Fruit fly (Drosophila melanogaster): ENCODE results near the gene Wnk.

The Wnk gene

DNA sequence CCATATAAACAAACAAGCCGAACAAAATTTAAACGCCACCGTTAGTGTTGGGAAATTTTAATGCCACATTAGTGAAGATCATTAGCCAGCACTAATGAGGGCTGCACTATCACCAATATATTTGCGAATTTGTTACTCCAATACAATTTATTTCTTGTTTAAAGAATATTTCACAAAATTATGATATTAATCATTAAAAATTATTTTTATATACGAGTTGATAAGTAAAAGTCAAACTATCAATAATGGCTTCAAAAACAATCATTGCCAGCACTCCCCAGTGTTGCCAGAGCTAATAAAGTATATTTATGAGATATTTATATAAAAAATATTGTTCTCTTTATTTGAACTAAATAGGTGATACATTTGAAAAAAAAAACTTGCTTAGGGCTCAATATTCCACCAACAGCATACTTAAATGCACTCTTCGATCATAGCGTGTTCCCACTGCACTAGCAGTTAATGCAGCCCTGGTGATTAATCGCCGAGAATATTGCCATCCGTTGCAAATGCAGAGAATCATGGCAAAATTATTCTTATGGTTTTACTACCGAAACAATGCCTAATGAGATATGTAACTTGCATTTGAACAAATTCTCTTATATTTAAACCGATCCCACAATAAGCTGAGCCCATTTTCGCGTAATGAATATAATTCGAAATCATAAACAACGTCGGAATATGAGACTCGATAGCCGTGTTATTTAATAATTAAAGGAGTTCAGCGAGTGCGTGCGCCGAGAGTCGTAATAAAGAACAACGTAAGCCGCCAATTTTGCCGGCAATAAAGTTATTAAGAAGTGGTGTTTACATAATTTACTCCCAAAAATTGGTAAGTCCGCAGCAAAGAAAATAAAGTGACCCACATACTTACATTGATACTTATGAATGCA lies 38.7 kb downstream of the Wnk start, which contains the start of the genes SAK and Cdk12 (continued):
- TF ChIP-seq Lim3 (GFP tag; IDR thresholded peaks at IDR 0.05) (no peak), CG12299 (tag; optimal IDR thresholded peaks at IDR 0.05) (peak; percentile 77), CG2120 (GFP tag; optimal IDR thresholded peaks at IDR 0.05) (peak; percentile 84), ssp (GFP tag; IDR thresholded peaks at IDR 0.05) (peak; percentile 97), CG34422 (GFP tag; IDR thresholded peaks at IDR 0.05) (peak; percentile 77), Myb (GFP tag; optimal IDR thresholded peaks at IDR 0.05) (peak; percentile 54), CG18476 (GFP tag; optimal IDR thresholded peaks at IDR 0.05) (peak; percentile 79), CG33557 (GFP tag; optimal IDR thresholded peaks at IDR 0.05) (peak; percentile 85), CG1832 (GFP tag; optimal IDR thresholded peaks at IDR 0.05) (no peak), CG13123 (GFP tag; optimal IDR thresholded peaks at IDR 0.05) (peak; percentile 32), Vsx1 (GFP tag; optimal IDR thresholded peaks at IDR 0.05) (peak; percentile 82), tna (GFP tag; IDR thresholded peaks at IDR 0.05; ENCODE audit: partially characterized antibody) (no peak), amos (GFP tag; IDR thresholded peaks at IDR 0.05; ENCODE audit: partially characterized antibody) (peak; percentile 52), Dip2 (GFP tag; IDR thresholded peaks at IDR 0.05) (no peak; the same call in 1 of the 2 replicates), CG7928 (GFP tag; optimal IDR thresholded peaks at IDR 0.05) (peak; percentile 96), otp (GFP tag; IDR thresholded peaks at IDR 0.05) (peak; percentile 45; the same call in 1 of the 3 replicates), fru (optimal IDR thresholded peaks at IDR 0.05) (no peak), CG15479 (GFP tag; optimal IDR thresholded peaks at IDR 0.05) (peak; percentile 12), CG9609 (GFP tag; optimal IDR thresholded peaks at IDR 0.05) (peak; percentile 50), ro (GFP tag; IDR thresholded peaks at IDR 0.05) (peak; percentile 61; the same call in 1 of the 2 replicates), Rfx (GFP tag; IDR thresholded peaks at IDR 0.05) (peak; percentile 84), trem (tag; optimal IDR thresholded peaks at IDR 0.05) (peak; percentile 78), CG12219 (GFP tag; optimal IDR thresholded peaks at IDR 0.05) (peak; percentile 58), BtbVII (GFP tag; optimal IDR thresholded peaks at IDR 0.05) (peak; percentile 82), CG10147 (GFP tag; optimal IDR thresholded peaks at IDR 0.05) (peak; percentile 82), kni (GFP tag; optimal IDR thresholded peaks at IDR 0.05) (no peak), CHES-1-like (GFP tag; optimal IDR thresholded peaks at IDR 0.05) (peak; percentile 28), phol (tag; optimal IDR thresholded peaks at IDR 0.05) (peak; percentile 89), lbe (GFP tag; optimal IDR thresholded peaks at IDR 0.05) (peak; percentile 65), aop (GFP tag; IDR thresholded peaks at IDR 0.05) (peak; percentile 47; the same call in 1 of the 2 replicates), cg (GFP tag; optimal IDR thresholded peaks at IDR 0.05) (no peak), insv (GFP tag; optimal IDR thresholded peaks at IDR 0.05) (peak in 1 of 2 experiments; percentile 71), vnd (GFP tag; IDR thresholded peaks at IDR 0.05; ENCODE audit: partially characterized antibody) (0 out of 3 replicates have a peak, but pooled peaks have one; percentile 39), kah (GFP tag; optimal IDR thresholded peaks at IDR 0.05) (peak; percentile 65), NfI (GFP tag; optimal IDR thresholded peaks at IDR 0.05) (peak; percentile 80), ase (GFP tag; IDR thresholded peaks at IDR 0.05) (peak; percentile 78), CG4617 (GFP tag; optimal IDR thresholded peaks at IDR 0.05; ENCODE audit: borderline replicate concordance) (peak; percentile 80), Aef1 (GFP tag; IDR thresholded peaks at IDR 0.05) (peak; percentile 79), CG15011 (GFP tag; optimal IDR thresholded peaks at IDR 0.05) (peak; percentile 68), CG8089 (GFP tag; optimal IDR thresholded peaks at IDR 0.05) (peak; percentile 36), Bteb2 (GFP tag; optimal IDR thresholded peaks at IDR 0.05) (no peak), luna (GFP tag; optimal IDR thresholded peaks at IDR 0.05) (no peak), CG11695 (GFP tag; IDR thresholded peaks at IDR 0.05) (peak; percentile 75), CkIIα-i1 (GFP tag; IDR thresholded peaks at IDR 0.05) (no peak), Nf-YB (GFP tag; optimal IDR thresholded peaks at IDR 0.05) (peak; percentile 69), CG3995 (GFP tag; optimal IDR thresholded peaks at IDR 0.05) (peak; percentile 45), CG11093 (GFP tag; IDR thresholded peaks at IDR 0.05) (peak; percentile 74; the same call in 2 of the 3 replicates), HmgD (GFP tag; optimal IDR thresholded peaks at IDR 0.05) (no peak), CG12744 (GFP tag; optimal IDR thresholded peaks at IDR 0.05) (no peak)
